Worm (Caenorhabditis elegans) whole organism, midembryonic: ENCODE measurements around the gene ins-31.

ENCODE experiments used
- T22C8.4 ChIP-seq: fragments of 200-800 bp; sonication (Bioruptor generic); IDR thresholded peaks from 2 replicates; pipeline ENCODE4 v1.3.6; 2022; ENCODE audit warnings: missing genetic modification characterization, missing compliant biosample characterization
- flt-1 ChIP-seq: fragments of 200-800 bp; sonication (Bioruptor generic); IDR thresholded peaks from 2 replicates; pipeline ENCODE4 v1.3.6; 2022; ENCODE audit warnings: missing genetic modification characterization, missing compliant biosample characterization
- klf-2 ChIP-seq: fragments of 200-800 bp; sonication (Bioruptor generic); conservative IDR thresholded peaks from 2 replicates; pipeline ENCODE4 v1.3.6; 2022; ENCODE audit warnings: missing genetic modification reagents, missing genetic modification characterization, missing compliant biosample characterization
- ref-1 ChIP-seq: fragments of 200-800 bp; sonication (Bioruptor generic); conservative IDR thresholded peaks from 2 replicates; pipeline ENCODE4 v1.3.6; 2022; ENCODE audit warnings: missing genetic modification reagents, missing genetic modification characterization, missing compliant biosample characterization
- tab-1 ChIP-seq: fragments of 200-800 bp; sonication (Bioruptor generic); IDR thresholded peaks from 2 replicates; pipeline ENCODE4 v1.3.6; 2022; ENCODE audit warnings: missing genetic modification characterization, missing compliant biosample characterization
- ztf-23 ChIP-seq: fragments of 200-800 bp; sonication (Bioruptor generic); IDR thresholded peaks from 2 replicates; pipeline ENCODE4 v1.3.6; 2022; ENCODE audit warnings: missing genetic modification reagents, missing genetic modification characterization, missing compliant biosample characterization

ce11 chrII:3078496-3078895 lies 48.3 kb upstream of the ins-31 start, which contains the start of gene copb-1:
- TF ChIP-seq flt-1 (no peak), ref-1 (GFP tag; lab: Robert Waterston, UW) (no peak), T22C8.4 (GFP tag; lab: Robert Waterston, UW) (no peak), klf-2 (GFP tag; lab: Robert Waterston, UW) (no peak), ztf-23 (GFP tag; lab: Robert Waterston, UW) (no peak), tab-1 (no peak)
